Worm (Caenorhabditis elegans) whole organism, late embryonic: Measurements from ENCODE around the gene T21C9.6.
A peak's percentile ranks its signal among the peaks of the same experiment; 100 is the strongest.

ENCODE experiments used
- C08G9.2 ChIP-seq: sonication (generic microtip); optimal IDR thresholded peaks from 2 replicates; lab custom pipeline; 2016; ENCODE audit warnings: mild to moderate bottlenecking, missing genetic modification characterization, moderate library complexity, missing compliant biosample characterization
- F13H6.1 ChIP-seq: sonication (generic microtip); optimal IDR thresholded peaks from 2 replicates; lab custom pipeline; 2016; ENCODE audit warnings: missing genetic modification characterization, missing compliant biosample characterization
- K02D7.2 ChIP-seq: sonication (generic microtip); optimal IDR thresholded peaks from 2 replicates; lab custom pipeline; 2017; ENCODE audit warnings: mild to moderate bottlenecking, missing genetic modification characterization, missing compliant biosample characterization
- ama-1 ChIP-seq: fragments of 150-350 bp; optimal IDR thresholded peaks from 2 replicates; lab custom pipeline; 2014
- ceh-18 ChIP-seq: sonication (generic microtip); optimal IDR thresholded peaks from 2 replicates; lab custom pipeline; 2016; ENCODE audit warnings: missing genetic modification characterization, missing compliant biosample characterization
- ceh-19 ChIP-seq: fragments of 200-800 bp; sonication (Bioruptor generic); optimal IDR thresholded peaks from 2 replicates; lab custom pipeline; 2018; ENCODE audit warnings: mild to moderate bottlenecking, missing genetic modification characterization, missing compliant biosample characterization
- ceh-31 ChIP-seq: sonication (generic microtip); optimal IDR thresholded peaks from 2 replicates; lab custom pipeline; 2016; ENCODE audit warnings: missing genetic modification characterization, missing compliant biosample characterization
- ceh-34 ChIP-seq: sonication (generic microtip); optimal IDR thresholded peaks from 2 replicates; lab custom pipeline; 2016; ENCODE audit warnings: mild to moderate bottlenecking, missing genetic modification characterization, missing compliant biosample characterization
- ceh-9 ChIP-seq: sonication (generic microtip); optimal IDR thresholded peaks from 2 replicates; lab custom pipeline; 2016; ENCODE audit warnings: mild to moderate bottlenecking, missing genetic modification characterization, inconsistent platforms, missing compliant biosample characterization
- dve-1 ChIP-seq: sonication (generic microtip); optimal IDR thresholded peaks from 2 replicates; lab custom pipeline; 2017; ENCODE audit warnings: antibody characterized with exemption, mild to moderate bottlenecking, missing genetic modification characterization, missing compliant biosample characterization
- elt-4 ChIP-seq: sonication (generic microtip); optimal IDR thresholded peaks from 2 replicates; lab custom pipeline; 2016; ENCODE audit warnings: missing genetic modification characterization, missing compliant biosample characterization
- eyg-1 ChIP-seq: sonication (generic microtip); optimal IDR thresholded peaks from 2 replicates; lab custom pipeline; 2016; ENCODE audit warnings: missing genotype, missing genetic modification characterization, missing compliant biosample characterization
- fax-1 ChIP-seq: sonication (generic microtip); optimal IDR thresholded peaks from 2 replicates; lab custom pipeline; 2016; ENCODE audit warnings: missing genotype, missing genetic modification characterization, missing compliant biosample characterization
- fkh-10 ChIP-seq: fragments of 150-350 bp; optimal IDR thresholded peaks from 2 replicates; lab custom pipeline; 2014; ENCODE audit warnings: missing biosample characterization, missing genetic modification reagents, missing genetic modification characterization
- fkh-6 ChIP-seq: sonication (generic microtip); optimal IDR thresholded peaks from 2 replicates; lab custom pipeline; 2016; ENCODE audit warnings: missing genetic modification characterization, missing compliant biosample characterization
- hlh-30 ChIP-seq: sonication (generic microtip); optimal IDR thresholded peaks from 2 replicates; lab custom pipeline; 2017; ENCODE audit warnings: antibody characterized with exemption, missing genetic modification characterization, missing compliant biosample characterization; ENCODE audit not compliant: insufficient read depth
- hlh-6 ChIP-seq: sonication (generic microtip); optimal IDR thresholded peaks from 2 replicates; lab custom pipeline; 2016; ENCODE audit warnings: missing genotype, missing genetic modification characterization, missing compliant biosample characterization
- hlh-8 ChIP-seq: sonication (generic microtip); optimal IDR thresholded peaks from 2 replicates; lab custom pipeline; 2016; ENCODE audit warnings: missing genotype, missing genetic modification characterization, missing compliant biosample characterization
- lim-6 ChIP-seq: sonication (generic microtip); optimal IDR thresholded peaks from 2 replicates; lab custom pipeline; 2016; ENCODE audit warnings: missing genetic modification characterization, missing compliant biosample characterization
- mec-3 ChIP-seq: sonication (generic microtip); optimal IDR thresholded peaks from 2 replicates; lab custom pipeline; 2016; ENCODE audit warnings: borderline replicate concordance, missing genetic modification characterization, missing compliant biosample characterization
- nhr-11 ChIP-seq: fragments of 150-350 bp; optimal IDR thresholded peaks from 2 replicates; lab custom pipeline; 2014; ENCODE audit warnings: missing biosample characterization, missing genetic modification characterization
- odd-2 ChIP-seq: sonication (generic microtip); optimal IDR thresholded peaks from 2 replicates; lab custom pipeline; 2017; ENCODE audit warnings: antibody characterized with exemption, mild to moderate bottlenecking, missing genetic modification characterization, missing compliant biosample characterization
- pag-3 ChIP-seq: sonication (generic microtip); optimal IDR thresholded peaks from 2 replicates; lab custom pipeline; 2016; ENCODE audit warnings: missing compliant biosample characterization, missing genetic modification characterization, borderline replicate concordance
- pat-9 ChIP-seq: fragments of 200-800 bp; sonication (Bioruptor generic); optimal IDR thresholded peaks from 2 replicates; lab custom pipeline; 2018; ENCODE audit warnings: mild to moderate bottlenecking, missing genetic modification characterization, moderate library complexity, missing compliant biosample characterization
- pax-1 ChIP-seq: fragments of 150-350 bp; optimal IDR thresholded peaks from 2 replicates; lab custom pipeline; 2014; ENCODE audit warnings: missing biosample characterization, missing genetic modification characterization
- sox-2 ChIP-seq: fragments of 200-800 bp; sonication (Bioruptor generic); IDR thresholded peaks from 2 replicates; pipeline ENCODE4 v1.3.6; 2022; ENCODE audit warnings: missing genetic modification reagents, missing genetic modification characterization, missing compliant biosample characterization
- tbx-2 ChIP-seq: sonication (generic microtip); optimal IDR thresholded peaks from 2 replicates; lab custom pipeline; 2016; ENCODE audit warnings: missing genetic modification characterization, missing compliant biosample characterization
- tbx-7 ChIP-seq: sonication (generic microtip); optimal IDR thresholded peaks from 2 replicates; lab custom pipeline; 2016; ENCODE audit warnings: missing genotype, missing genetic modification characterization, missing compliant biosample characterization
- ttx-3 ChIP-seq: sonication (generic microtip); optimal IDR thresholded peaks from 2 replicates; lab custom pipeline; 2016; ENCODE audit warnings: missing genetic modification reagents, missing genetic modification characterization, missing compliant biosample characterization
- unc-3 ChIP-seq, 2 experiments: fragments of 200-800 bp in 1 of 2; sonication (Bioruptor generic) in 1 of 2; sonication (generic microtip) in 1 of 2; conservative IDR thresholded peaks in 1 of 2; optimal IDR thresholded peaks in 1 of 2; 2 replicates each; pipeline versions ENCODE4 v1.3.6 to Lab custom; 2016 to 2022; ENCODE audit warnings: missing compliant biosample characterization in 2 of 2, missing genetic modification characterization in 2 of 2, missing genetic modification reagents in 1 of 2
- unc-86 ChIP-seq: sonication (generic microtip); optimal IDR thresholded peaks from 2 replicates; lab custom pipeline; 2016; ENCODE audit warnings: missing genetic modification characterization, missing compliant biosample characterization
- zip-5 ChIP-seq: sonication (generic microtip); optimal IDR thresholded peaks from 2 replicates; lab custom pipeline; 2016; ENCODE audit warnings: missing genetic modification characterization, missing compliant biosample characterization

T21C9.6 gene

ce11 chrV:10556362-10556761 lies 25.3 kb upstream of the T21C9.6 start:
- TF ChIP-seq nhr-11 (no peak), ceh-9 (tag; lab: Kevin White, UChicago) (no peak), dve-1 (tag; lab: Kevin White, UChicago) (no peak), unc-3 (GFP tag; conservative IDR thresholded peaks at IDR 0.05; lab: Robert Waterston, UW) (no peak), unc-3 (tag; optimal IDR thresholded peaks at IDR 0.05; lab: Kevin White, UChicago) (no peak), pag-3 (tag; lab: Kevin White, UChicago) (no peak), pax-1 (tag; lab: Kevin White, UChicago) (no peak), odd-2 (tag; lab: Kevin White, UChicago) (no peak)

DNA sequence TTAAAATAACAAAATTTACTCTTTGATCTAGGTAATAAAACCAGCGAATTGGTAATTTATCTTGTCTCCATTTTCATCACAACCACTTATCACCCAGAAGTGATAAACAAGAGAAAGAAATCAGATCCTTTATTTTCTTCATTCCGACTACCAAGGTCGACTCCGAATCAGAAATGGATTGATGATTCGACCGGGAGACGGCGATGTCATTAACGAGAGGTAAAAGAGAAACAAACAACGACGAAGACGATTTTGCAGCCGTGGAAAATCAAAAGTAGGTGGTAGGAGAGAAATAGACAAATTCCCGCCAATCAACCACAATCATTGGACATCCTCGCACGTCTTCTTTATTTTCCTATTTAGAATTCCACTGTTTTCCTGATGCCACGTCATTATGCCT lies 24.6 kb upstream of the T21C9.6 start:
- TF ChIP-seq hlh-6 (tag; lab: Kevin White, UChicago) (no peak), ceh-19 (GFP tag; lab: Kevin White, UChicago) (no peak), fkh-10 (GFP tag; lab: Kevin White, UChicago) (no peak), eyg-1 (tag; lab: Kevin White, UChicago) (no peak)

DNA sequence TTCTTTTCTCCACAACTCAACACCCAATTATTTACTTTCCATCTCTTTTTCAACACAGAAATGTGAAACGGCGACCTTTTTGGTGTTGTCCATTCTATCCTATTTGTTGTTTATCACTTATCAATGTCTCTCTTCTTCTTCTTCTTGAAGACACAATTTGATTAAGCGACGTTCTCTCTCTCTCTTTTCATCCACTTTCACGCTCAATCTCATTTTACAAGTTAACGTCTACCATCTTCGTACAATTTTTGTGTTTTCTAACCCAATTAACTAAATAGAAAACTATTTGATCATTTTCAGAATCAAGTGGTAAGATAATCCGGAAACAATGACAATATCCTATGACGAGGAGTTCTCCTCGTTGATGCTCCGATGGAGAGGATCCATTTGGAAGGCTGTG lies 24.0 kb upstream of the T21C9.6 start, which contains the start of gene best-14:
best-14 (plus strand) TSS at position 301 of the 400 bp plus-strand sequence.
- no peak for TF ChIP-seq ama-1 (lab: Kevin White, UChicago)
- no peak for TF ChIP-seq sox-2 (GFP tag; lab: Robert Waterston, UW)
- no peak for TF ChIP-seq fax-1 (tag; lab: Kevin White, UChicago)
- TF ChIP-seq dve-1 (tag; lab: Kevin White, UChicago), result no peak
- TF ChIP-seq odd-2 (tag; lab: Kevin White, UChicago), result no peak
- TF ChIP-seq tbx-2 (tag; lab: Kevin White, UChicago), result no peak
- TF ChIP-seq ceh-31, result no peak
- no peak for TF ChIP-seq fkh-10 (GFP tag; lab: Kevin White, UChicago)
- TF ChIP-seq ceh-34 (tag; lab: Kevin White, UChicago), result no peak
- no peak for TF ChIP-seq C08G9.2 (tag; lab: Kevin White, UChicago)
- TF ChIP-seq mec-3 (tag; lab: Kevin White, UChicago), result no peak
- TF ChIP-seq fkh-6 (tag; lab: Kevin White, UChicago), result no peak
- no peak for TF ChIP-seq ceh-18 (tag; lab: Kevin White, UChicago)
- TF ChIP-seq F13H6.1, result no peak
- no peak for TF ChIP-seq K02D7.2 (tag; lab: Kevin White, UChicago)
- no peak for TF ChIP-seq zip-5
- TF ChIP-seq lim-6, result no peak
- no peak for TF ChIP-seq unc-86

DNA sequence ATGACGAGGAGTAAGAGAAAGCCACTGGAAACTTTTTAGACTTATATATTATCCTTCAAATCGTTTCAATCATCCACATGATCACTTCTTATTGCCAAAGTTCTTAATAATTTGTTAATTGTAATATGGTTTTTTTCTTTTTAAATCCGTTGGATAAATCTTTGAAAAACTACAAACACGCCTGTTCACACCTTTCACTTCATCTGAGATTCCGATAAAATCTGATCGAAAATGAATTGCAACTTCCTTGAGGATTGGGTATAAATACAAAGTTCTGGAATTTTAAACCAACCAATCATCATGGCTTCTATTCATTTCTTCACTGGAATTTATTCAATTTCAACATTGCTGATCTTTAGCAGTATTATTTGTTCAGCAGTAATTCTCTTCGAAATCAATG lies 21.1 kb upstream of the T21C9.6 start, which contains the start of gene col-152:
col-152 (plus strand) TSS at position 301 of the 400 bp plus-strand sequence.
- TF ChIP-seq tbx-7 (tag; lab: Kevin White, UChicago) (no peak), ttx-3 (tag; lab: Kevin White, UChicago) (no peak)

- no peak for TF ChIP-seq ceh-34 (tag; lab: Kevin White, UChicago)
- peak; percentile 50 for TF ChIP-seq elt-4
These were observed 20.1 kb upstream of the T21C9.6 start for ce11 chrV:10561632-10562031.

ce11 chrV:10562817-10563216 lies 18.9 kb upstream of the T21C9.6 start:
- TF ChIP-seq hlh-8 (tag; lab: Kevin White, UChicago) (no peak), hlh-30 (tag; lab: Kevin White, UChicago) (no peak), pat-9 (no peak), fkh-6 (tag; lab: Kevin White, UChicago) (no peak)
